Worm (Caenorhabditis elegans): ENCODE data around the gene K01B6.4.

ce11 chrIII:9337968-9338367, 40.7 kb upstream of the K01B6.4 start:
- TF ChIP-seq unc-62 (GFP tag; optimal IDR thresholded peaks at IDR 0.05) (no peak), ets-4 (GFP tag; optimal IDR thresholded peaks at IDR 0.05) (no peak), let-607 (tag; optimal IDR thresholded peaks at IDR 0.05) (no peak), efl-1 (GFP tag; optimal IDR thresholded peaks at IDR 0.05) (no peak), pha-4 (tag; optimal IDR thresholded peaks at IDR 0.05) (no peak), Y56A3A.18 (GFP tag; IDR thresholded peaks at IDR 0.05) (no peak), snpc-3.4 (tag; optimal IDR thresholded peaks at IDR 0.05) (no peak)
